Worm (Caenorhabditis elegans): Measurements from ENCODE around the gene ing-3.

- TF ChIP-seq him-1 (tag; optimal IDR thresholded peaks at IDR 0.05), result no peak
- no peak for TF ChIP-seq W03F9.2 (tag; optimal IDR thresholded peaks at IDR 0.05)
These were observed 42.3 kb upstream of the ing-3 start, which contains the start of gene F08G2.5 for ce11 chrII:13833505-13833904.

Data from whole organism, L4/young adult.